Worm (Caenorhabditis elegans) whole organism, L3 larva: Measurements from ENCODE around the gene ZK1248.19.

Experiments used
- R02D3.7 ChIP-seq: fragments of 150-350 bp; optimal IDR thresholded peaks from 2 replicates; lab custom pipeline; 2014; ENCODE audit warnings: missing biosample characterization, missing genetic modification characterization
- ama-1 ChIP-seq: fragments of 150-350 bp; optimal IDR thresholded peaks from 2 replicates; lab custom pipeline; 2018
- ceh-28 ChIP-seq: fragments of 150-350 bp; optimal IDR thresholded peaks from 2 replicates; lab custom pipeline; 2014; ENCODE audit warnings: missing biosample characterization, missing genetic modification reagents, missing genetic modification characterization
- ceh-82 ChIP-seq: fragments of 150-350 bp; optimal IDR thresholded peaks from 2 replicates; lab custom pipeline; 2014; ENCODE audit warnings: missing biosample characterization, missing genetic modification characterization
- egl-27 ChIP-seq: sonication (generic microtip); optimal IDR thresholded peaks from 4 replicates; lab custom pipeline; 2017; ENCODE audit warnings: missing biosample characterization, missing genetic modification reagents, missing genetic modification characterization
- nhr-237 ChIP-seq: fragments of 150-350 bp; optimal IDR thresholded peaks from 2 replicates; lab custom pipeline; 2014; ENCODE audit warnings: missing biosample characterization, missing genetic modification characterization
- nhr-76 ChIP-seq: fragments of 150-350 bp; sonication (generic microtip); optimal IDR thresholded peaks from 5 replicates; lab custom pipeline; 2014; ENCODE audit warnings: missing biosample characterization, missing genetic modification characterization
- nhr-77 ChIP-seq: fragments of 150-350 bp; optimal IDR thresholded peaks from 2 replicates; lab custom pipeline; 2014; ENCODE audit warnings: missing biosample characterization, missing genetic modification characterization
- pha-4 ChIP-seq: fragments of 150-350 bp; optimal IDR thresholded peaks from 2 replicates; lab custom pipeline; 2014; ENCODE audit warnings: missing biosample characterization, missing genetic modification reagents, missing genetic modification characterization
- skn-1 ChIP-seq: fragments of 150-350 bp; optimal IDR thresholded peaks from 2 replicates; lab custom pipeline; 2014; ENCODE audit warnings: missing biosample characterization, missing genetic modification characterization
- snpc-4 ChIP-seq: fragments of 150-350 bp; optimal IDR thresholded peaks from 2 replicates; lab custom pipeline; 2014; ENCODE audit warnings: missing biosample characterization, missing genetic modification characterization
- unc-62 ChIP-seq: fragments of 150-350 bp; sonication (generic microtip); optimal IDR thresholded peaks from 4 replicates; lab custom pipeline; 2014; ENCODE audit warnings: missing biosample characterization, missing genetic modification reagents, missing genetic modification characterization

- no peak for TF ChIP-seq snpc-4 (tag; lab: Kevin White, UChicago)
- no peak for TF ChIP-seq nhr-76 (tag; lab: Kevin White, UChicago)
- no peak for TF ChIP-seq ama-1 (lab: Kevin White, UChicago)
- TF ChIP-seq skn-1 (tag; lab: Kevin White, UChicago): no peak
- TF ChIP-seq nhr-237 (tag; lab: Kevin White, UChicago): no peak
- TF ChIP-seq R02D3.7 (tag; lab: Kevin White, UChicago): no peak
- no peak for TF ChIP-seq ceh-28
- no peak for TF ChIP-seq nhr-77 (tag; lab: Kevin White, UChicago)
- no peak for TF ChIP-seq ceh-82 (tag; lab: Kevin White, UChicago)
- TF ChIP-seq unc-62: no peak
- peak; percentile 88 for TF ChIP-seq pha-4
- TF ChIP-seq egl-27 (tag; lab: Kevin White, UChicago): no peak
Measured at ce11 chrII:5874130-5874529, 34.9 kb upstream of the ZK1248.19 start.
